Worm (Caenorhabditis elegans): ENCODE measurements around the gene T19D12.9.

T19D12.9 gene

ce11 chrII:6654284-6654683 is at the start of gene T19D12.9:
Gene T19D12.9, minus strand, starts transcription at chrII:6654384.
- no peak for TF ChIP-seq ceh-82 (tag; optimal IDR thresholded peaks at IDR 0.05)
- TF ChIP-seq Y55F3AM.14 (GFP tag; optimal IDR thresholded peaks at IDR 0.05), result no peak
- TF ChIP-seq blmp-1 (tag; optimal IDR thresholded peaks at IDR 0.05; ENCODE audit: insufficient read depth), result no peak
- TF ChIP-seq nhr-6 (tag; optimal IDR thresholded peaks at IDR 0.05), result no peak
- TF ChIP-seq zag-1 (tag; optimal IDR thresholded peaks at IDR 0.05), result no peak
- no peak for TF ChIP-seq F13H6.1 (tag; optimal IDR thresholded peaks at IDR 0.05)
- TF ChIP-seq elt-1 (tag; optimal IDR thresholded peaks at IDR 0.05), result no peak
- TF ChIP-seq ceh-16 (tag; optimal IDR thresholded peaks at IDR 0.05), result no peak
- TF ChIP-seq sma-9 (GFP tag; optimal IDR thresholded peaks at IDR 0.05), result no peak
- no peak for TF ChIP-seq sma-9 (tag; optimal IDR thresholded peaks at IDR 0.05)
- TF ChIP-seq dmd-4 (tag; optimal IDR thresholded peaks at IDR 0.05), result no peak
- TF ChIP-seq ztf-1 (GFP tag; conservative IDR thresholded peaks at IDR 0.05), result no peak
- no peak for TF ChIP-seq nhr-21 (tag; optimal IDR thresholded peaks at IDR 0.05)
- no peak for TF ChIP-seq egl-27 (tag; optimal IDR thresholded peaks at IDR 0.05)
- no peak for TF ChIP-seq C34F6.9 (tag; optimal IDR thresholded peaks at IDR 0.05)
- no peak for TF ChIP-seq nhr-129 (tag; optimal IDR thresholded peaks at IDR 0.05)
- TF ChIP-seq lsy-2 (tag; optimal IDR thresholded peaks at IDR 0.05), result no peak
- no peak for TF ChIP-seq lin-13 (GFP tag; optimal IDR thresholded peaks at IDR 0.05)
- no peak for TF ChIP-seq alr-1 (tag; optimal IDR thresholded peaks at IDR 0.05)
- no peak for TF ChIP-seq sma-3 (GFP tag; optimal IDR thresholded peaks at IDR 0.05)

ce11 chrII:6701497-6701896 is 47.3 kb upstream of the T19D12.9 start, which contains the start of gene C18H9.6:
Gene C18H9.6, minus strand, starts transcription at chrII:6701625.
- TF ChIP-seq fos-1 (tag; optimal IDR thresholded peaks at IDR 0.05), result peak; percentile 85
- no peak for TF ChIP-seq sem-4 (tag; optimal IDR thresholded peaks at IDR 0.05)
- TF ChIP-seq crh-2 (tag; optimal IDR thresholded peaks at IDR 0.05), result peak; percentile 14
- TF ChIP-seq mbf-1 (tag; optimal IDR thresholded peaks at IDR 0.05), result no peak
- TF ChIP-seq lsy-2 (tag; optimal IDR thresholded peaks at IDR 0.05), result no peak
- peak; percentile 69 for TF ChIP-seq sma-9 (GFP tag; optimal IDR thresholded peaks at IDR 0.05)
- TF ChIP-seq sma-9 (tag; optimal IDR thresholded peaks at IDR 0.05), result no peak
- no peak for TF ChIP-seq snpc-4 (tag; optimal IDR thresholded peaks at IDR 0.05)
- peak; percentile 4 for TF ChIP-seq skn-1 (tag; optimal IDR thresholded peaks at IDR 0.05)

DNA sequence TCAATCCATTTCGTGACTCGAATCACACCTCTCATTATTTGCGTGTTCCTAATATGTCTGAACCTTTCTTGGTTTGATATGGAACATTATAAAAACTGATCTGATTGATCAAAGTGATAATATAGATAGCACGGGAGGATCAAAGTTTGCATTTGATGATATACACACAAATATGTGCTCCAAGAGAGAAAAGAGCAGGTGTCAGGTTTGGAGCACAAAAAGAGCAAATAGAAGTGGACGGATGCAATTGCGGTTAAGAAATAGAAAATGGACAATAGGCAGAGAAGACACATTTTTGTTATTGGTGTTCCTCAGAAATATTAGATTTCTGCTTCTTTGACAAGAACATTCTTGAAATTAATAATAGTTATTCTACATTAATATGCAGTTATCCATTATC is 44.6 kb upstream of the T19D12.9 start, which contains the start of gene C18H9.1:
Gene C18H9.1, plus strand, starts transcription at position 301 of the 400 bp plus-strand sequence.
- TF ChIP-seq sma-3 (GFP tag; optimal IDR thresholded peaks at IDR 0.05), result no peak
- TF ChIP-seq skn-1 (tag; optimal IDR thresholded peaks at IDR 0.05), result no peak
- TF ChIP-seq nhr-6 (tag; optimal IDR thresholded peaks at IDR 0.05), result no peak
- TF ChIP-seq nhr-23 (tag; optimal IDR thresholded peaks at IDR 0.05), result no peak
- no peak for TF ChIP-seq nhr-12 (tag; optimal IDR thresholded peaks at IDR 0.05)
- no peak for TF ChIP-seq ztf-4 (tag; optimal IDR thresholded peaks at IDR 0.05)
- no peak for TF ChIP-seq nhr-10 (tag; optimal IDR thresholded peaks at IDR 0.05)
- no peak for TF ChIP-seq gmeb-1 (tag; optimal IDR thresholded peaks at IDR 0.05)
- no peak for TF ChIP-seq unc-62 (GFP tag; optimal IDR thresholded peaks at IDR 0.05)
- TF ChIP-seq nhr-21 (tag; optimal IDR thresholded peaks at IDR 0.05), result no peak

- TF ChIP-seq blmp-1 (tag; optimal IDR thresholded peaks at IDR 0.05; ENCODE audit: insufficient read depth) (no peak), sma-9 (GFP tag; optimal IDR thresholded peaks at IDR 0.05) (peak; percentile 52), sma-9 (tag; optimal IDR thresholded peaks at IDR 0.05) (no peak)
These were observed 41.2 kb upstream of the T19D12.9 start, which contains the start of gene C18H9.5 for ce11 chrII:6695388-6695787. Gene C18H9.5, minus strand, starts transcription at chrII:6695566.

- no peak for TF ChIP-seq nhr-12 (tag; optimal IDR thresholded peaks at IDR 0.05)
- TF ChIP-seq C34F6.9 (tag; optimal IDR thresholded peaks at IDR 0.05), result peak; percentile 70
- peak; percentile 9 for TF ChIP-seq nhr-21 (tag; optimal IDR thresholded peaks at IDR 0.05)
- TF ChIP-seq lsy-2 (tag; optimal IDR thresholded peaks at IDR 0.05), result peak in 1 of 2 experiments; percentile 42
- TF ChIP-seq crh-2 (tag; optimal IDR thresholded peaks at IDR 0.05), result peak; percentile 26
- no peak for TF ChIP-seq elt-1 (tag; optimal IDR thresholded peaks at IDR 0.05)
- TF ChIP-seq sma-9 (GFP tag; optimal IDR thresholded peaks at IDR 0.05), result peak; percentile 35
- no peak for TF ChIP-seq sma-9 (tag; optimal IDR thresholded peaks at IDR 0.05)
- no peak for TF ChIP-seq blmp-1 (tag; optimal IDR thresholded peaks at IDR 0.05; ENCODE audit: insufficient read depth)
These were observed 34.9 kb upstream of the T19D12.9 start for ce11 chrII:6689088-6689487.

- no peak for TF ChIP-seq dmd-4 (tag; optimal IDR thresholded peaks at IDR 0.05)
- TF ChIP-seq C34F6.9 (tag; optimal IDR thresholded peaks at IDR 0.05), result no peak
- no peak for TF ChIP-seq sma-3 (GFP tag; optimal IDR thresholded peaks at IDR 0.05)
- TF ChIP-seq nhr-77 (tag; optimal IDR thresholded peaks at IDR 0.05), result no peak
- TF ChIP-seq fos-1 (tag; optimal IDR thresholded peaks at IDR 0.05), result no peak
- no peak for TF ChIP-seq nhr-6 (tag; optimal IDR thresholded peaks at IDR 0.05)
- no peak for TF ChIP-seq egl-27 (tag; optimal IDR thresholded peaks at IDR 0.05)
- TF ChIP-seq nhr-129 (tag; optimal IDR thresholded peaks at IDR 0.05), result no peak
- no peak for TF ChIP-seq peb-1 (tag; optimal IDR thresholded peaks at IDR 0.05)
These were observed 31.8 kb upstream of the T19D12.9 start for ce11 chrII:6685964-6686363.

All from whole organism, L2 larva.